Fruit fly (Drosophila melanogaster): ENCODE results near the gene Mettl3.

Gene Mettl3

dm6 chr3R:24026503-24026902 is 5.5 kb upstream of the Mettl3 start (continued):
- TF ChIP-seq CG12299 (tag; optimal IDR thresholded peaks at IDR 0.05) (no peak), Mrtf (GFP tag; IDR thresholded peaks at IDR 0.05) (no peak), Awh (GFP tag; IDR thresholded peaks at IDR 0.05) (no peak), CG10462 (GFP tag; optimal IDR thresholded peaks at IDR 0.05) (no peak), E2f1 (GFP tag; IDR thresholded peaks at IDR 0.05) (no peak), Dp (GFP tag; optimal IDR thresholded peaks at IDR 0.05) (no peak), Tbp (GFP tag; optimal IDR thresholded peaks at IDR 0.05) (no peak), Usf (GFP tag; optimal IDR thresholded peaks at IDR 0.05) (no peak), CG11398 (GFP tag; optimal IDR thresholded peaks at IDR 0.05) (no peak)

dm6 chr3R:24027222-24027621 is 4.7 kb upstream of the Mettl3 start:
- TF ChIP-seq CG15479 (GFP tag; optimal IDR thresholded peaks at IDR 0.05) (peak; percentile 92), grn (GFP tag; optimal IDR thresholded peaks at IDR 0.05) (peak; percentile 7), CG43689 (GFP tag; IDR thresholded peaks at IDR 0.05) (no peak)

- TF ChIP-seq lilli (GFP tag; optimal IDR thresholded peaks at IDR 0.05) (no peak), cwo (GFP tag; optimal IDR thresholded peaks at IDR 0.05) (no peak), disco-r (GFP tag; optimal IDR thresholded peaks at IDR 0.05) (no peak), CTCF (GFP tag; optimal IDR thresholded peaks at IDR 0.05) (no peak), CG1602 (GFP tag; optimal IDR thresholded peaks at IDR 0.05) (no peak), aop (GFP tag; IDR thresholded peaks at IDR 0.05) (no peak; the same call in 1 of the 2 replicates), ham (GFP tag; IDR thresholded peaks at IDR 0.05) (no peak), Atf3 (GFP tag; optimal IDR thresholded peaks at IDR 0.05) (no peak), CG2678 (tag; optimal IDR thresholded peaks at IDR 0.05) (no peak), peb (GFP tag; IDR thresholded peaks at IDR 0.05) (no peak), Ravus (GFP tag; IDR thresholded peaks at IDR 0.05) (no peak), twi (tag; optimal IDR thresholded peaks at IDR 0.05) (no peak), nmo (GFP tag; optimal IDR thresholded peaks at IDR 0.05) (no peak), Sry-β (GFP tag; optimal IDR thresholded peaks at IDR 0.05) (no peak), Rx (GFP tag; IDR thresholded peaks at IDR 0.05) (0 out of 2 replicates have a peak, but pooled peaks have one; percentile 23), CG14014 (GFP tag; IDR thresholded peaks at IDR 0.05) (peak; percentile 26; the same call in 1 of the 2 replicates), NK7.1 (GFP tag; optimal IDR thresholded peaks at IDR 0.05) (no peak), Sry-δ (GFP tag; optimal IDR thresholded peaks at IDR 0.05) (no peak), fd102C (GFP tag; optimal IDR thresholded peaks at IDR 0.05) (no peak), dmrt99B (tag; optimal IDR thresholded peaks at IDR 0.05) (peak; percentile 21), CG17802 (tag; optimal IDR thresholded peaks at IDR 0.05) (no peak), sens (GFP tag) (peak; percentile 56), grau (tag; optimal IDR thresholded peaks at IDR 0.05) (no peak), Antp (GFP tag; optimal IDR thresholded peaks at IDR 0.05) (no peak), HLHmδ (GFP tag; optimal IDR thresholded peaks at IDR 0.05) (no peak), NC2α (GFP tag; optimal IDR thresholded peaks at IDR 0.05) (no peak), CG6254 (GFP tag; optimal IDR thresholded peaks at IDR 0.05) (no peak), dysf (GFP tag; IDR thresholded peaks at IDR 0.05) (no peak), Hmx (GFP tag; optimal IDR thresholded peaks at IDR 0.05) (no peak), Gug (GFP tag; IDR thresholded peaks at IDR 0.05) (no peak), da (GFP tag; optimal IDR thresholded peaks at IDR 0.05) (no peak), tgo (GFP tag; IDR thresholded peaks at IDR 0.05) (no peak), Adf1 (GFP tag; IDR thresholded peaks at IDR 0.05) (peak; percentile 17; the same call in 1 of the 2 replicates), tx (GFP tag; optimal IDR thresholded peaks at IDR 0.05) (no peak), bcd (GFP tag; optimal IDR thresholded peaks at IDR 0.05) (no peak), jumu (GFP tag; optimal IDR thresholded peaks at IDR 0.05) (no peak), Lpt (GFP tag; optimal IDR thresholded peaks at IDR 0.05) (no peak), repo (GFP tag; optimal IDR thresholded peaks at IDR 0.05) (no peak)
Observed at dm6 chr3R:24031019-24031824, 735 bp upstream of the Mettl3 start.

Measured in whole organism, embryonic.